Fruit fly (Drosophila melanogaster): ENCODE measurements around the gene HLH4C.
A peak's percentile ranks its signal among the peaks of the same experiment; 100 is the strongest.

Gene HLH4C

DNA sequence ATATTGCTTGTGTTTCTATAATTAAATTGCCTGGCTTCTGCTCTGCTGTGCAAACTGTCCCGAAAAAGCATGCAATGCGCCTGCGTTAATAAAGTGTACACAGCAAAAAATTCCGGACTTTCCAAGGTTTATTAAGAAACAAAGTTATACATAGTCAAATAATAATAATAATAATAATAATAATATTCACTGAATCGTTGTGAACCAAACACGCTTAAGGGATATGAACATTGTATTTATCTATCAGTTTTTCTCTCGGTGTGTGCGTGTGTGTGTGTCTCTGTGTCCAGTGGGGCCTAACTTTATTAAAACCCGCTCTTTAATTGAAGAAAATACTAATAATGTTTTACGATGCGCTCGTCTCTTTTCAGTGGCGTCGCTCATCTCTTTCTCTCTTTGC is 44.0 kb upstream of the HLH4C start (continued):
- TF ChIP-seq Lpt (GFP tag; optimal IDR thresholded peaks at IDR 0.05) (no peak), Bteb2 (GFP tag; optimal IDR thresholded peaks at IDR 0.05) (no peak), CG5953 (GFP tag; IDR thresholded peaks at IDR 0.05) (no peak), CG7556 (GFP tag; optimal IDR thresholded peaks at IDR 0.05) (peak; percentile 39), toy (GFP tag; IDR thresholded peaks at IDR 0.05) (no peak), CG9876 (GFP tag; optimal IDR thresholded peaks at IDR 0.05) (no peak), CG11723 (GFP tag; optimal IDR thresholded peaks at IDR 0.05) (no peak), Lhr (GFP tag; optimal IDR thresholded peaks at IDR 0.05) (no peak), crol (GFP tag; IDR thresholded peaks at IDR 0.05) (no peak), pros (GFP tag; optimal IDR thresholded peaks at IDR 0.05) (no peak), Dip3 (GFP tag; optimal IDR thresholded peaks at IDR 0.05) (no peak), nerfin-1 (tag; optimal IDR thresholded peaks at IDR 0.05) (no peak), CG9797 (GFP tag; optimal IDR thresholded peaks at IDR 0.05) (no peak), GATAe (GFP tag; conservative IDR thresholded peaks at IDR 0.05) (no peak), CG9437 (GFP tag; optimal IDR thresholded peaks at IDR 0.05) (no peak), Dfd (GFP tag; optimal IDR thresholded peaks at IDR 0.05) (no peak), nmo (GFP tag; optimal IDR thresholded peaks at IDR 0.05) (peak; percentile 21), cwo (GFP tag; optimal IDR thresholded peaks at IDR 0.05) (peak; percentile 32), Nf-YA (GFP tag; IDR thresholded peaks at IDR 0.05) (no peak), pita (GFP tag; optimal IDR thresholded peaks at IDR 0.05) (no peak), C15 (GFP tag; IDR thresholded peaks at IDR 0.05) (no peak), Elba2 (GFP tag; optimal IDR thresholded peaks at IDR 0.05) (no peak), CG18599 (GFP tag; optimal IDR thresholded peaks at IDR 0.05) (peak; percentile 77), CG9727 (GFP tag; optimal IDR thresholded peaks at IDR 0.05) (peak; percentile 30), CG1832 (GFP tag; optimal IDR thresholded peaks at IDR 0.05) (no peak), CG14965 (GFP tag; optimal IDR thresholded peaks at IDR 0.05; ENCODE audit: borderline replicate concordance) (no peak), pb (GFP tag; optimal IDR thresholded peaks at IDR 0.05) (no peak), MBD-R2 (GFP tag; IDR thresholded peaks at IDR 0.05) (no peak), CG1603 (tag; optimal IDR thresholded peaks at IDR 0.05) (peak; percentile 33), CG12236 (GFP tag; optimal IDR thresholded peaks at IDR 0.05) (no peak), shn (GFP tag; optimal IDR thresholded peaks at IDR 0.05) (no peak), Sry-β (GFP tag; optimal IDR thresholded peaks at IDR 0.05) (no peak), kah (GFP tag; optimal IDR thresholded peaks at IDR 0.05) (no peak), CG4360 (GFP tag; IDR thresholded peaks at IDR 0.05) (no peak), sc (optimal IDR thresholded peaks at IDR 0.05) (no peak), sc (GFP tag; optimal IDR thresholded peaks at IDR 0.05) (no peak), seq (GFP tag; IDR thresholded peaks at IDR 0.05) (no peak), sens-2 (GFP tag; IDR thresholded peaks at IDR 0.05) (no peak), her (GFP tag; optimal IDR thresholded peaks at IDR 0.05) (no peak), CG17568 (GFP tag; optimal IDR thresholded peaks at IDR 0.05) (no peak), sqz (GFP tag; optimal IDR thresholded peaks at IDR 0.05) (no peak), tll (GFP tag; optimal IDR thresholded peaks at IDR 0.05) (no peak), br (optimal IDR thresholded peaks at IDR 0.05) (no peak), Chrac-16 (GFP tag; optimal IDR thresholded peaks at IDR 0.05) (no peak), oc (tag; optimal IDR thresholded peaks at IDR 0.05) (no peak), D19B (GFP tag; optimal IDR thresholded peaks at IDR 0.05) (peak; percentile 0), CkIIα-i1 (GFP tag; IDR thresholded peaks at IDR 0.05) (no peak), CG3838 (GFP tag; optimal IDR thresholded peaks at IDR 0.05) (no peak), lmd (GFP tag; IDR thresholded peaks at IDR 0.05) (0 out of 2 replicates have a peak, but pooled peaks have one; percentile 30), hkb (optimal IDR thresholded peaks at IDR 0.05) (no peak), hkb (GFP tag; IDR thresholded peaks at IDR 0.05) (no peak), CG17612 (GFP tag; IDR thresholded peaks at IDR 0.05) (no peak), ERR (GFP tag; optimal IDR thresholded peaks at IDR 0.05) (no peak)

Data from whole organism, embryonic.